Worm (Caenorhabditis elegans) whole organism, midembryonic: ENCODE measurements around the gene F38E11.9.

Experiments
- T22C8.4 ChIP-seq: fragments of 200-800 bp; sonication (Bioruptor generic); IDR thresholded peaks from 2 replicates; pipeline ENCODE4 v1.3.6; 2022; ENCODE audit warnings: missing genetic modification characterization, missing compliant biosample characterization
- cog-1 ChIP-seq: sonication (generic microtip); optimal IDR thresholded peaks from 2 replicates; lab custom pipeline; 2016; ENCODE audit warnings: missing genetic modification characterization, missing compliant biosample characterization
- flt-1 ChIP-seq: fragments of 200-800 bp; sonication (Bioruptor generic); IDR thresholded peaks from 2 replicates; pipeline ENCODE4 v1.3.6; 2022; ENCODE audit warnings: missing genetic modification characterization, missing compliant biosample characterization
- klf-2 ChIP-seq: fragments of 200-800 bp; sonication (Bioruptor generic); conservative IDR thresholded peaks from 2 replicates; pipeline ENCODE4 v1.3.6; 2022; ENCODE audit warnings: missing genetic modification reagents, missing genetic modification characterization, missing compliant biosample characterization
- ref-1 ChIP-seq: fragments of 200-800 bp; sonication (Bioruptor generic); conservative IDR thresholded peaks from 2 replicates; pipeline ENCODE4 v1.3.6; 2022; ENCODE audit warnings: missing genetic modification reagents, missing genetic modification characterization, missing compliant biosample characterization
- tab-1 ChIP-seq: fragments of 200-800 bp; sonication (Bioruptor generic); IDR thresholded peaks from 2 replicates; pipeline ENCODE4 v1.3.6; 2022; ENCODE audit warnings: missing genetic modification characterization, missing compliant biosample characterization
- ztf-23 ChIP-seq: fragments of 200-800 bp; sonication (Bioruptor generic); IDR thresholded peaks from 2 replicates; pipeline ENCODE4 v1.3.6; 2022; ENCODE audit warnings: missing genetic modification reagents, missing genetic modification characterization, missing compliant biosample characterization
- ztf-29 ChIP-seq: fragments of 200-800 bp; sonication (Bioruptor generic); IDR thresholded peaks from 2 replicates; pipeline ENCODE4 v1.3.6; 2022; ENCODE audit warnings: missing genetic modification reagents, missing genetic modification characterization, missing compliant biosample characterization

DNA sequence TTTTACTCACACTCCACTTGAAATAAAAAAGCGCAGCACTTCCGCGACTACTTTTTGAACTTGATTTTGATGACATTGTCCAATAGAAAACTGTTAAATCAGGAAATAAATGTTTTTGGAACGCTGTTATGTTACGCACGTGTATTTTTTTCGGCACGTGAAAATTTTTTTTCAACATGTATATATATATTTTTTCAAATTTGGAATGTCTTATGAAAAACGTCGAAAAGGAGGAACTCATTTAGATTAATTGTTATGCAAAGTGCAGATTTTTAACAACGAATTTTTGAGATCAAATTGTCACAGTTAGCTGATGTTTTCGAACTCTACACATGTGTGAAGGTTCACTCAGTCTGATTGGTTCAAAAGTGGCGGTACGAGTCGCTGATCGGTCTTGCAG lies 45.3 kb downstream of the F38E11.9 start, which contains the start of gene F56D5.2:
- TF ChIP-seq cog-1 = no peak
- TF ChIP-seq T22C8.4 (GFP tag; lab: Robert Waterston, UW) = no peak
- TF ChIP-seq tab-1 = no peak
- no peak for TF ChIP-seq flt-1
- no peak for TF ChIP-seq ref-1 (GFP tag; lab: Robert Waterston, UW)
- no peak for TF ChIP-seq ztf-29
- TF ChIP-seq ztf-23 = no peak
- no peak for TF ChIP-seq klf-2 (GFP tag; lab: Robert Waterston, UW)
